Fruit fly (Drosophila melanogaster): ENCODE measurements around the gene HBS1.
A peak's percentile ranks its signal among the peaks of the same experiment; 100 is the strongest.

HBS1 gene

DNA sequence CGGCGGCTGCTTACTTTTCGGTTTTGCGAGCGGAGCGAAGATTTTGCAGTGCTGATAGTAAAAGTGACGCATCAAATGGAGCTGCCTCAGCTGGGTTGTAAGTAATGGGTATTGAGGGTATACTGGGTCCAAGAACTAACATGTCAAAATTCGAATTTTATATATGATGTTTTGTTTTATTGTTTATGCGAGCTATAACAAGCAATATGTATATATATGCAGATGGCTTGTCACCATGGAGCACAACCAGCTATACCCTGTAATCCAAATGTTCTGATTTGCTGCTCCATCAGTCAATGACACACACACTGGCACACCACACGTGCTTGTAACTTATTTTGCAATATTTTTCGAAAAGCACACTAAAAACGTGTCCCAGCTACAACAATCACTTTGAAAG is 35.5 kb downstream of the HBS1 start (continued):
- peak; percentile 68 for TF ChIP-seq Lpt (GFP tag; optimal IDR thresholded peaks at IDR 0.05)
- TF ChIP-seq Ets96B (tag; optimal IDR thresholded peaks at IDR 0.05): peak; percentile 43
- peak; percentile 77 for TF ChIP-seq acj6 (GFP tag; optimal IDR thresholded peaks at IDR 0.05)
- peak; percentile 56 for TF ChIP-seq Hr4 (GFP tag; optimal IDR thresholded peaks at IDR 0.05)
- peak; percentile 47 for TF ChIP-seq Ets21C (GFP tag; optimal IDR thresholded peaks at IDR 0.05)
- TF ChIP-seq CG6276 (GFP tag; optimal IDR thresholded peaks at IDR 0.05): peak; percentile 53
- peak; percentile 69 for TF ChIP-seq Sox102F (GFP tag; optimal IDR thresholded peaks at IDR 0.05)
- peak; percentile 60 for TF ChIP-seq topi (GFP tag; optimal IDR thresholded peaks at IDR 0.05)
- TF ChIP-seq esn (GFP tag; optimal IDR thresholded peaks at IDR 0.05): peak; percentile 70
- peak; percentile 50 for TF ChIP-seq CG4318 (GFP tag; optimal IDR thresholded peaks at IDR 0.05)
- TF ChIP-seq eg (GFP tag; IDR thresholded peaks at IDR 0.05): peak; percentile 87
- TF ChIP-seq net (GFP tag; optimal IDR thresholded peaks at IDR 0.05): peak; percentile 74
- TF ChIP-seq CG10669 (GFP tag; optimal IDR thresholded peaks at IDR 0.05): peak; percentile 4
- TF ChIP-seq fd59A (GFP tag; optimal IDR thresholded peaks at IDR 0.05): peak; percentile 58
- no peak for TF ChIP-seq Eip93F (GFP tag; optimal IDR thresholded peaks at IDR 0.05)
- TF ChIP-seq CG6808 (GFP tag; optimal IDR thresholded peaks at IDR 0.05): peak; percentile 28
- peak; percentile 34 for TF ChIP-seq CG11762 (GFP tag; optimal IDR thresholded peaks at IDR 0.05; ENCODE audit: insufficient read depth)
- peak; percentile 81 for TF ChIP-seq svp (GFP tag)
- TF ChIP-seq spab (GFP tag; optimal IDR thresholded peaks at IDR 0.05): no peak
- TF ChIP-seq CG8632 (GFP tag; optimal IDR thresholded peaks at IDR 0.05): peak; percentile 38
- peak; percentile 62 for TF ChIP-seq Eip75B (GFP tag; optimal IDR thresholded peaks at IDR 0.05)
- peak; percentile 79 for TF ChIP-seq Met (GFP tag; optimal IDR thresholded peaks at IDR 0.05)
- TF ChIP-seq CG34406 (GFP tag; optimal IDR thresholded peaks at IDR 0.05): peak; percentile 51
- peak; percentile 50 for TF ChIP-seq CG6792 (GFP tag; optimal IDR thresholded peaks at IDR 0.05)

DNA sequence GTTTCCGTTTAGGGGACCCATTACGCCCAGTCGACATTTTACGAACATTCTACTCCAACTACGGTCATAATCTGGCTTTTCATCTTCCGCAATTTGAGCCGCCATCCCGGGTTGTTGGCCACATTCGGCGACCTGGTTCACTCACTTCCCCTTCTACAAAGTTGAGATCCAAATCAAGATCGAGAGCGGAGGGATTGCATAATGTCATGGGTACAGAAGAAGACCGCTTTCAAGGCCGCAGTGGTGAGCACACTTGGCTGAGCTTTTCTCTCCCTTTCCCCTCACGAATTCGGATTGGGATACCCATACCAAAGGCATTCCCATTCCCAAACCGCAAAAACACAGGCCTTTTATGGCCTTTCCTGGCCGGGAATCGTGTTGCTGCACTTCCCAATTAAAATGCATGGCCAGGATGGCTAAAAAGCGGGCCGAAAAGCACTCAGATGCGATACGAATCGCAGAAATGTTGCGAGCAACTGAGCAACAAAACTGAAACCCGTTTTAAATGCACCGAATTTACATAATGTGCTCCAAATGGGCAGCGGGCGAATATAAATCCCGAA is 37.1 kb downstream of the HBS1 start:
- TF ChIP-seq ss (GFP tag; optimal IDR thresholded peaks at IDR 0.05): peak in 1 of 2 experiments; percentile 20
- no peak for TF ChIP-seq CG31627 (GFP tag; optimal IDR thresholded peaks at IDR 0.05)
- TF ChIP-seq Met (GFP tag; optimal IDR thresholded peaks at IDR 0.05): no peak
- TF ChIP-seq CG15336 (GFP tag; IDR thresholded peaks at IDR 0.05): no peak
- no peak for TF ChIP-seq Lpt (GFP tag; optimal IDR thresholded peaks at IDR 0.05)
- no peak for TF ChIP-seq CG8319 (GFP tag; optimal IDR thresholded peaks at IDR 0.05)
- TF ChIP-seq CG32006 (GFP tag; optimal IDR thresholded peaks at IDR 0.05): no peak
- no peak for TF ChIP-seq Sox15 (GFP tag; optimal IDR thresholded peaks at IDR 0.05)
- TF ChIP-seq salr (GFP tag; optimal IDR thresholded peaks at IDR 0.05): no peak
- no peak for TF ChIP-seq lz (GFP tag; optimal IDR thresholded peaks at IDR 0.05)
- no peak for TF ChIP-seq CG11294 (GFP tag; IDR thresholded peaks at IDR 0.05)
- no peak for TF ChIP-seq eg (GFP tag; IDR thresholded peaks at IDR 0.05)
- no peak for TF ChIP-seq fd85E (GFP tag; optimal IDR thresholded peaks at IDR 0.05)
- TF ChIP-seq CG1621 (tag; optimal IDR thresholded peaks at IDR 0.05): peak; percentile 22
- TF ChIP-seq CG9139 (GFP tag; optimal IDR thresholded peaks at IDR 0.05): no peak
- peak; percentile 6 for TF ChIP-seq dsx (GFP tag; optimal IDR thresholded peaks at IDR 0.05; ENCODE audit: poor library complexity, severe bottlenecking)
- no peak for TF ChIP-seq CG6276 (GFP tag; optimal IDR thresholded peaks at IDR 0.05)
- TF ChIP-seq net (GFP tag; optimal IDR thresholded peaks at IDR 0.05): no peak
- TF ChIP-seq CG8119 (GFP tag; IDR thresholded peaks at IDR 0.05): no peak
- TF ChIP-seq esn (GFP tag; optimal IDR thresholded peaks at IDR 0.05): no peak
- TF ChIP-seq fd59A (GFP tag; optimal IDR thresholded peaks at IDR 0.05): no peak
- TF ChIP-seq Hr38 (GFP tag; optimal IDR thresholded peaks at IDR 0.05): no peak
- TF ChIP-seq CG7368 (GFP tag; optimal IDR thresholded peaks at IDR 0.05): no peak
- no peak for TF ChIP-seq fkh (GFP tag; optimal IDR thresholded peaks at IDR 0.05)
- TF ChIP-seq acj6 (GFP tag; optimal IDR thresholded peaks at IDR 0.05): no peak
- no peak for TF ChIP-seq svp (GFP tag)
- TF ChIP-seq CG16779 (tag; optimal IDR thresholded peaks at IDR 0.05): no peak
- no peak for TF ChIP-seq CG3919 (GFP tag; optimal IDR thresholded peaks at IDR 0.05)
- no peak for TF ChIP-seq CG3032 (tag; optimal IDR thresholded peaks at IDR 0.05)
- TF ChIP-seq Ets96B (tag; optimal IDR thresholded peaks at IDR 0.05): no peak
- peak; percentile 10 for TF ChIP-seq Hr39 (GFP tag; optimal IDR thresholded peaks at IDR 0.05)
- TF ChIP-seq spab (GFP tag; optimal IDR thresholded peaks at IDR 0.05): no peak
- no peak for TF ChIP-seq dac (GFP tag; optimal IDR thresholded peaks at IDR 0.05)
- no peak for TF ChIP-seq topi (GFP tag; optimal IDR thresholded peaks at IDR 0.05)
- TF ChIP-seq cyc (GFP tag; optimal IDR thresholded peaks at IDR 0.05): no peak
- no peak for TF ChIP-seq CG4318 (GFP tag; optimal IDR thresholded peaks at IDR 0.05)
- TF ChIP-seq Gug (GFP tag; IDR thresholded peaks at IDR 0.05): no peak
- peak; percentile 32 for TF ChIP-seq Eip75B (GFP tag; optimal IDR thresholded peaks at IDR 0.05)
- no peak for TF ChIP-seq Eip93F (GFP tag; optimal IDR thresholded peaks at IDR 0.05)
- no peak for TF ChIP-seq CG10669 (GFP tag; optimal IDR thresholded peaks at IDR 0.05)

Data from whole organism, prepupa.